Fruit fly (Drosophila melanogaster): ENCODE data around the gene CG11456.

DNA sequence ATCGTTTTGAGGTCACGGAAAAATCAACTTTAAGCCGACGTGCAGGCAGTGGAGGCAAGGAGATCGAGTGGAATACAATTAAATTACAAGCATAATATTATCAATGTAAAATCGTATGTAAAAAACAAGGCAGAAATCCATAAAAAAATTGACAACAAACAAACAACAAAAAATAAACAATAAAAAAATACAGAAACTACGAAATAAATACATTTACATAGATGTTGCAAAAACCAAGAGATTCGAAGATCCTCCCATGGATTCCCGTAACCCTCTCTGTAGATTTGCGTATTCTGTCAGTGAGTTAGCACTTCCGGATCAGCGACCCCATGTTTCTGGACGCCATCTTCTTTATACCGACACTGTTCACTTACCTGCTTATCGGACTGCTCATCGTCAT, 5.9 kb upstream of the CG11456 start, which contains the start of gene CG3288:
- TF ChIP-seq psq (optimal IDR thresholded peaks at IDR 0.05) (no peak), insv (optimal IDR thresholded peaks at IDR 0.05) (no peak), Sin3A (optimal IDR thresholded peaks at IDR 0.05) (no peak), Myc (optimal IDR thresholded peaks at IDR 0.05) (no peak)
